Worm (Caenorhabditis elegans) whole organism, early embryonic: ENCODE measurements around the gene fbxc-19.

Experiments used
- aly-1 ChIP-seq: sonication (generic microtip); optimal IDR thresholded peaks from 2 replicates; lab custom pipeline; 2016; ENCODE audit warnings: missing genetic modification characterization, missing compliant biosample characterization
- ama-1 ChIP-seq: fragments of 150-350 bp; optimal IDR thresholded peaks from 2 replicates; lab custom pipeline; 2014
- hmg-4 ChIP-seq: fragments of 200-800 bp; sonication (Bioruptor generic); optimal IDR thresholded peaks from 2 replicates; lab custom pipeline; 2018; ENCODE audit warnings: mild to moderate bottlenecking, missing genetic modification characterization, missing compliant biosample characterization
- tra-4 ChIP-seq: sonication (generic microtip); optimal IDR thresholded peaks from 2 replicates; lab custom pipeline; 2017; ENCODE audit warnings: missing genetic modification characterization, missing compliant biosample characterization

- no peak for TF ChIP-seq tra-4
- TF ChIP-seq hmg-4: no peak
- no peak for TF ChIP-seq aly-1
- no peak for TF ChIP-seq ama-1
Measured at ce11 chrII:1844552-1844951, 24.3 kb downstream of the fbxc-19 start.
